Worm (Caenorhabditis elegans): Measurements from ENCODE around the gene K08E5.1.

- no peak for TF ChIP-seq mdl-1 (tag; optimal IDR thresholded peaks at IDR 0.05)
- no peak for TF ChIP-seq egl-27 (tag; optimal IDR thresholded peaks at IDR 0.05)
- TF ChIP-seq aha-1 (tag) = no peak
- TF ChIP-seq dmd-6 (GFP tag; IDR thresholded peaks at IDR 0.05) = no peak
- no peak for TF ChIP-seq ama-1 (optimal IDR thresholded peaks at IDR 0.05)
- TF ChIP-seq nhr-48 (tag; optimal IDR thresholded peaks at IDR 0.05) = no peak
- TF ChIP-seq F44E2.7 (GFP tag; IDR thresholded peaks at IDR 0.05) = no peak
- no peak for TF ChIP-seq lin-13 (GFP tag; optimal IDR thresholded peaks at IDR 0.05)
Measured at ce11 chrIII:10178023-10178422, 31.4 kb upstream of the K08E5.1 start.
